ENCODE assay signal across 4 fruit fly cellular contexts in the genomic region with DNA sequence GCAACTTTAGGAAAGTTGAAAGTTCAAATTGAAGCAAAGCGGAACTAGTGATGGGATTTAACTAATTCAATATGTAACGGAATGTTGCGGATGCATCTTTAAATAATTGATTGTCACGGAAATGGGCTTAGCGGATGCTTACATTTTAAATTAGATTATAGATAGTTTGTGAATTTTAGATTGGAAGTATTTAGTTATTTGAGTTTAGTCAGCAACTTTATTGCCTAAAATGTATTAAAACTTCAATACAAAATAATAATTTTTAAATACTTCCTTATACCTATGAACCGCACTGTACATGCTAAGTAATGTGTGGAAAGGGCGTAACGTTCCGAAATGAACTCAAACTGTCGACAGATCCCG.
TF ChIP-seq lines count a peak whose summit lies in the region.

No protein-coding gene starts in this region.

- TF ChIP-seq CTCF in whole organism, embryonic (GFP tag; optimal IDR thresholded peaks at IDR 0.05; lab: Kevin White, UChicago), result no peak

TF ChIP-seq in whole organism, embryonic, 481 proteins besides CTCF, POLR2A, EP300 and RAD21 (continues in another document):
- TF ChIP-seq Atf-2 (GFP tag; optimal IDR thresholded peaks at IDR 0.05; lab: Kevin White, UChicago) (no peak), CG31224 (GFP tag; IDR thresholded peaks at IDR 0.05; lab: Robert Waterston, UW) (no peak), ab (GFP tag; optimal IDR thresholded peaks at IDR 0.05; lab: Kevin White, UChicago) (no peak), ATbp (GFP tag; optimal IDR thresholded peaks at IDR 0.05; lab: Kevin White, UChicago) (no peak), CG4424 (GFP tag; optimal IDR thresholded peaks at IDR 0.05; lab: Kevin White, UChicago) (peak; percentile 10), Pdp1 (GFP tag; optimal IDR thresholded peaks at IDR 0.05; lab: Kevin White, UChicago) (no peak), pho (GFP tag; optimal IDR thresholded peaks at IDR 0.05; lab: Kevin White, UChicago) (no peak), Ets65A (GFP tag; lab: Kevin White, UChicago) (no peak), Oli (tag; optimal IDR thresholded peaks at IDR 0.05; lab: Kevin White, UChicago) (peak; percentile 18), Drgx (GFP tag; IDR thresholded peaks at IDR 0.05; lab: Robert Waterston, UW) (peak; percentile 6; the same call in 1 of the 2 replicates), Med (GFP tag; lab: Kevin White, UChicago) (peak; percentile 51), CG18599 (GFP tag; optimal IDR thresholded peaks at IDR 0.05; lab: Kevin White, UChicago) (peak; percentile 30), disco-r (GFP tag; optimal IDR thresholded peaks at IDR 0.05; lab: Kevin White, UChicago) (no peak), CG18619 (GFP tag; optimal IDR thresholded peaks at IDR 0.05; lab: Kevin White, UChicago) (no peak), CG10431 (GFP tag; optimal IDR thresholded peaks at IDR 0.05; lab: Kevin White, UChicago) (no peak), gt (GFP tag; IDR thresholded peaks at IDR 0.05; lab: Robert Waterston, UW) (no peak), CG15073 (GFP tag; optimal IDR thresholded peaks at IDR 0.05; lab: Kevin White, UChicago) (no peak), CG8765 (GFP tag; IDR thresholded peaks at IDR 0.05; lab: Robert Waterston, UW) (no peak), CG13123 (GFP tag; optimal IDR thresholded peaks at IDR 0.05; lab: Kevin White, UChicago) (no peak), CG11093 (GFP tag; IDR thresholded peaks at IDR 0.05; lab: Robert Waterston, UW) (no peak), CG11696 (GFP tag; IDR thresholded peaks at IDR 0.05; lab: Robert Waterston, UW) (no peak), CG11504 (tag; optimal IDR thresholded peaks at IDR 0.05; lab: Kevin White, UChicago) (peak; percentile 11), bcd (GFP tag; optimal IDR thresholded peaks at IDR 0.05; lab: Kevin White, UChicago) (no peak)

TF ChIP-seq in whole organism, prepupa, 60 proteins besides CTCF, POLR2A, EP300 and RAD21 (continues in another document):
- TF ChIP-seq CG6854 (GFP tag; optimal IDR thresholded peaks at IDR 0.05; lab: Kevin White, UChicago) (peak; percentile 47), Hr38 (GFP tag; optimal IDR thresholded peaks at IDR 0.05; lab: Kevin White, UChicago) (no peak), CG1621 (tag; optimal IDR thresholded peaks at IDR 0.05; lab: Kevin White, UChicago) (peak; percentile 56), CG6163 (GFP tag; IDR thresholded peaks at IDR 0.05; lab: Robert Waterston, UW) (no peak), Hr4 (GFP tag; optimal IDR thresholded peaks at IDR 0.05; lab: Kevin White, UChicago) (peak; percentile 50), achi (GFP tag; optimal IDR thresholded peaks at IDR 0.05; lab: Kevin White, UChicago) (peak; percentile 70), CG10631 (GFP tag; optimal IDR thresholded peaks at IDR 0.05; lab: Kevin White, UChicago) (peak; percentile 68), acj6 (GFP tag; optimal IDR thresholded peaks at IDR 0.05; lab: Kevin White, UChicago) (peak; percentile 82), fd59A (GFP tag; optimal IDR thresholded peaks at IDR 0.05; lab: Kevin White, UChicago) (peak; percentile 84), svp (GFP tag; lab: Kevin White, UChicago) (peak; percentile 94), Ets21C (GFP tag; optimal IDR thresholded peaks at IDR 0.05; lab: Kevin White, UChicago) (peak; percentile 55), lz (GFP tag; optimal IDR thresholded peaks at IDR 0.05; lab: Kevin White, UChicago) (peak; percentile 52), CG32006 (GFP tag; optimal IDR thresholded peaks at IDR 0.05; lab: Kevin White, UChicago) (peak; percentile 36), dsx (GFP tag; optimal IDR thresholded peaks at IDR 0.05; lab: Kevin White, UChicago; ENCODE audit: poor library complexity, severe bottlenecking) (peak; percentile 58), fkh (GFP tag; optimal IDR thresholded peaks at IDR 0.05; lab: Kevin White, UChicago) (no peak), dac (GFP tag; optimal IDR thresholded peaks at IDR 0.05; lab: Kevin White, UChicago) (no peak), Sox14 (GFP tag; optimal IDR thresholded peaks at IDR 0.05; lab: Kevin White, UChicago) (peak; percentile 76), Smox (GFP tag; optimal IDR thresholded peaks at IDR 0.05; lab: Kevin White, UChicago) (peak; percentile 82), eg (GFP tag; IDR thresholded peaks at IDR 0.05; lab: Robert Waterston, UW) (no peak), esn (GFP tag; optimal IDR thresholded peaks at IDR 0.05; lab: Kevin White, UChicago) (peak; percentile 76), Gug (GFP tag; IDR thresholded peaks at IDR 0.05; lab: Robert Waterston, UW) (no peak), Ets96B (tag; optimal IDR thresholded peaks at IDR 0.05; lab: Kevin White, UChicago) (peak; percentile 86), Sox102F (GFP tag; optimal IDR thresholded peaks at IDR 0.05; lab: Kevin White, UChicago) (peak; percentile 66)

TF ChIP-seq in whole organism, pupa, 21 proteins besides CTCF, POLR2A, EP300 and RAD21:
- TF ChIP-seq CG13204 (GFP tag; optimal IDR thresholded peaks at IDR 0.05; lab: Kevin White, UChicago), result no peak
- TF ChIP-seq D1 (tag; optimal IDR thresholded peaks at IDR 0.05; lab: Kevin White, UChicago), result peak; percentile 88
- TF ChIP-seq CG34367 (tag; optimal IDR thresholded peaks at IDR 0.05; lab: Kevin White, UChicago), result peak; percentile 78
- TF ChIP-seq Ets98B (GFP tag; IDR thresholded peaks at IDR 0.05; lab: Robert Waterston, UW), result no peak
- TF ChIP-seq CG14655 (GFP tag; optimal IDR thresholded peaks at IDR 0.05; lab: Kevin White, UChicago), result peak; percentile 75
- TF ChIP-seq CG10348 (GFP tag; IDR thresholded peaks at IDR 0.05; lab: Robert Waterston, UW), result no peak
- TF ChIP-seq CG9948 (tag; optimal IDR thresholded peaks at IDR 0.05; lab: Kevin White, UChicago), result peak; percentile 87
- TF ChIP-seq CG4496 (GFP tag; IDR thresholded peaks at IDR 0.05; lab: Robert Waterston, UW), result peak; percentile 15; the same call in 1 of the 3 replicates
- peak; percentile 61 for TF ChIP-seq gl (tag; optimal IDR thresholded peaks at IDR 0.05; lab: Kevin White, UChicago)
- TF ChIP-seq CG15710 (tag; optimal IDR thresholded peaks at IDR 0.05; lab: Kevin White, UChicago), result peak; percentile 87
- peak; percentile 92 for TF ChIP-seq CG8159 (tag; optimal IDR thresholded peaks at IDR 0.05; lab: Kevin White, UChicago)
- no peak for TF ChIP-seq fd96Ca (GFP tag; IDR thresholded peaks at IDR 0.05; lab: Robert Waterston, UW)
- TF ChIP-seq Pif1B (GFP tag; optimal IDR thresholded peaks at IDR 0.05; lab: Kevin White, UChicago), result peak; percentile 38
- TF ChIP-seq Pif1A (GFP tag; optimal IDR thresholded peaks at IDR 0.05; lab: Kevin White, UChicago), result peak; percentile 77
- peak; percentile 85 for TF ChIP-seq Snoo (tag; optimal IDR thresholded peaks at IDR 0.05; lab: Kevin White, UChicago)
- peak; percentile 86 for TF ChIP-seq CG17806 (tag; optimal IDR thresholded peaks at IDR 0.05; lab: Kevin White, UChicago)
- peak; percentile 65 for TF ChIP-seq CG8301 (tag; optimal IDR thresholded peaks at IDR 0.05; lab: Kevin White, UChicago)
- TF ChIP-seq CG12605 (GFP tag; IDR thresholded peaks at IDR 0.05; lab: Robert Waterston, UW), result no peak
- no peak for TF ChIP-seq EcR (GFP tag; optimal IDR thresholded peaks at IDR 0.05; lab: Kevin White, UChicago)
- TF ChIP-seq CG32121 (GFP tag; IDR thresholded peaks at IDR 0.05; lab: Robert Waterston, UW), result no peak
- TF ChIP-seq rn (GFP tag; IDR thresholded peaks at IDR 0.05; lab: Robert Waterston, UW), result peak; percentile 15; the same call in 1 of the 2 replicates

TF ChIP-seq in whole organism, wandering third instar larva, 38 proteins besides CTCF, POLR2A, EP300 and RAD21 (continues in another document):
- TF ChIP-seq lola (GFP tag; optimal IDR thresholded peaks at IDR 0.05; lab: Kevin White, UChicago) (no peak), GATAd (GFP tag; optimal IDR thresholded peaks at IDR 0.05; lab: Kevin White, UChicago) (peak; percentile 4), Mio (GFP tag; optimal IDR thresholded peaks at IDR 0.05; lab: Kevin White, UChicago) (peak; percentile 16), Rel (GFP tag; optimal IDR thresholded peaks at IDR 0.05; lab: Kevin White, UChicago) (peak; percentile 5), Rel (tag; optimal IDR thresholded peaks at IDR 0.05; lab: Kevin White, UChicago) (no peak), Hnf4 (GFP tag; optimal IDR thresholded peaks at IDR 0.05; lab: Kevin White, UChicago) (peak; percentile 31), dl (GFP tag; optimal IDR thresholded peaks at IDR 0.05; lab: Kevin White, UChicago; ENCODE audit: insufficient read depth in 1 of 2, partially characterized antibody in 2 of 2) (no peak), CG9705 (GFP tag; optimal IDR thresholded peaks at IDR 0.05; lab: Kevin White, UChicago) (peak; percentile 32), h (GFP tag; optimal IDR thresholded peaks at IDR 0.05; lab: Kevin White, UChicago) (peak; percentile 41), jim (GFP tag; optimal IDR thresholded peaks at IDR 0.05; lab: Kevin White, UChicago) (no peak), dmrt93B (GFP tag; optimal IDR thresholded peaks at IDR 0.05; lab: Kevin White, UChicago) (peak; percentile 57), dsf (GFP tag; optimal IDR thresholded peaks at IDR 0.05; lab: Kevin White, UChicago; ENCODE audit: borderline replicate concordance) (no peak), Dfd (GFP tag; optimal IDR thresholded peaks at IDR 0.05; lab: Kevin White, UChicago) (no peak), Sp1 (GFP tag; optimal IDR thresholded peaks at IDR 0.05; lab: Kevin White, UChicago) (peak; percentile 76), foxo (GFP tag; optimal IDR thresholded peaks at IDR 0.05; lab: Kevin White, UChicago) (peak in 1 of 2 experiments; percentile 55), usp (GFP tag; optimal IDR thresholded peaks at IDR 0.05; lab: Kevin White, UChicago) (no peak), brk (GFP tag; optimal IDR thresholded peaks at IDR 0.05; lab: Kevin White, UChicago) (peak; percentile 5), sage (GFP tag; optimal IDR thresholded peaks at IDR 0.05; lab: Kevin White, UChicago) (no peak), Vsx2 (GFP tag; optimal IDR thresholded peaks at IDR 0.05; lab: Kevin White, UChicago; ENCODE audit: partially characterized antibody) (no peak), OdsH (GFP tag; optimal IDR thresholded peaks at IDR 0.05; lab: Kevin White, UChicago) (peak; percentile 56), tai (GFP tag; optimal IDR thresholded peaks at IDR 0.05; lab: Kevin White, UChicago) (peak; percentile 59), rgr (GFP tag; optimal IDR thresholded peaks at IDR 0.05; lab: Kevin White, UChicago) (peak; percentile 64), HLH106 (tag; optimal IDR thresholded peaks at IDR 0.05; lab: Kevin White, UChicago) (peak; percentile 34), Dif (GFP tag; optimal IDR thresholded peaks at IDR 0.05; lab: Kevin White, UChicago; ENCODE audit: partially characterized antibody) (no peak), sv (GFP tag; optimal IDR thresholded peaks at IDR 0.05; lab: Kevin White, UChicago) (no peak), psq (GFP tag; optimal IDR thresholded peaks at IDR 0.05; lab: Kevin White, UChicago) (peak; percentile 41), Hr78 (GFP tag; optimal IDR thresholded peaks at IDR 0.05; lab: Kevin White, UChicago) (no peak), br (GFP tag; optimal IDR thresholded peaks at IDR 0.05; lab: Kevin White, UChicago) (no peak), Myc (optimal IDR thresholded peaks at IDR 0.05; lab: Kevin White, UChicago) (no peak), pan (optimal IDR thresholded peaks at IDR 0.05; lab: Kevin White, UChicago) (no peak)

Comparison
In these comparisons a context has a peak if more than half of its experiments do, and no peak if none do; other contexts are left out.
1. Of the 7 proteins assayed by ChIP-seq in both whole organism, embryonic and whole organism, prepupa: peak only in whole organism, embryonic: none; only in whole organism, prepupa: Blimp-1, CG16779, CG6854, Hr39 and Sox102F; in both: none; in neither: 2.